Worm (Caenorhabditis elegans) whole organism, L4 larva: Measurements from ENCODE around the gene set-13.

ENCODE experiments used
- D1046.2 ChIP-seq: fragments of 200-800 bp; sonication (Bioruptor generic); IDR thresholded peaks from 2 replicates; pipeline ENCODE4 v1.3.6; 2022; ENCODE audit warnings: missing genetic modification characterization, missing compliant biosample characterization
- F10B5.3 ChIP-seq: sonication (generic microtip); optimal IDR thresholded peaks from 2 replicates; lab custom pipeline; 2016; ENCODE audit warnings: mild to moderate bottlenecking, missing genetic modification characterization, missing compliant biosample characterization
- F26F4.8 ChIP-seq: fragments of 200-800 bp; sonication (Bioruptor generic); conservative IDR thresholded peaks from 2 replicates; pipeline ENCODE4 v1.3.6; 2022; ENCODE audit warnings: missing genetic modification characterization, missing compliant biosample characterization
- F37D6.2 ChIP-seq: sonication (generic microtip); optimal IDR thresholded peaks from 2 replicates; lab custom pipeline; 2016; ENCODE audit warnings: mild to moderate bottlenecking, missing genetic modification characterization, missing compliant biosample characterization
- F44E2.7 ChIP-seq: fragments of 200-800 bp; sonication (Bioruptor generic); IDR thresholded peaks from 2 replicates; pipeline ENCODE4 v2.1.2; 2022; ENCODE audit warnings: missing genetic modification characterization, missing compliant biosample characterization
- R02D3.7 ChIP-seq: fragments of 150-350 bp; sonication (generic microtip); optimal IDR thresholded peaks from 3 replicates; lab custom pipeline; 2014; ENCODE audit warnings: missing biosample characterization, missing genetic modification characterization
- Y105C5A.15 ChIP-seq: fragments of 200-800 bp; sonication (Bioruptor generic); IDR thresholded peaks from 2 replicates; pipeline ENCODE4 v1.3.6; 2022; ENCODE audit warnings: missing genetic modification characterization, missing compliant biosample characterization
- Y48G9A.11 ChIP-seq: fragments of 200-800 bp; sonication (Bioruptor generic); IDR thresholded peaks from 2 replicates; pipeline ENCODE4 v1.3.6; 2022; ENCODE audit warnings: missing genetic modification reagents, missing genetic modification characterization, missing compliant biosample characterization
- ZK337.2 ChIP-seq: fragments of 200-800 bp; sonication (Bioruptor generic); IDR thresholded peaks from 2 replicates; pipeline ENCODE4 v1.3.6; 2022; ENCODE audit warnings: missing genetic modification reagents, missing genetic modification characterization, missing compliant biosample characterization
- aha-1 ChIP-seq: fragments of 150-350 bp; peaks from one replicate; lab custom pipeline; 2014; ENCODE audit warnings: missing biosample characterization, missing genetic modification characterization
- arid-1 ChIP-seq: fragments of 200-800 bp; sonication (Bioruptor generic); conservative IDR thresholded peaks from 2 replicates; pipeline ENCODE4 v1.3.6; 2022; ENCODE audit warnings: missing genetic modification reagents, missing genetic modification characterization, missing compliant biosample characterization
- ceh-62 ChIP-seq: sonication (generic microtip); optimal IDR thresholded peaks from 2 replicates; lab custom pipeline; 2017; ENCODE audit warnings: missing biosample characterization, missing genetic modification characterization
- ceh-82 ChIP-seq: sonication (generic microtip); optimal IDR thresholded peaks from 2 replicates; lab custom pipeline; 2017; ENCODE audit warnings: missing biosample characterization, missing genetic modification characterization
- daf-16 ChIP-seq, 3 experiments: sonication (generic microtip); optimal IDR thresholded peaks; 2 replicates each; lab custom pipeline; 2016 to 2017; ENCODE audit warnings: missing genetic modification characterization in 3 of 3, missing genetic modification reagents in 3 of 3, mild to moderate bottlenecking in 2 of 3, missing compliant biosample characterization in 2 of 3, missing biosample characterization in 1 of 3, moderate library complexity in 1 of 3
- dmd-6 ChIP-seq: fragments of 200-800 bp; sonication (Bioruptor generic); IDR thresholded peaks from 2 replicates; pipeline ENCODE4 v1.3.6; 2022; ENCODE audit warnings: missing genetic modification reagents, missing genetic modification characterization, missing compliant biosample characterization
- dmd-8 ChIP-seq: fragments of 200-800 bp; sonication (Bioruptor generic); IDR thresholded peaks from 2 replicates; pipeline ENCODE4 v1.3.6; 2022; ENCODE audit warnings: missing genetic modification characterization, missing compliant biosample characterization
- egl-43 ChIP-seq: fragments of 200-800 bp; sonication (Bioruptor generic); IDR thresholded peaks from 2 replicates; pipeline ENCODE4 v1.3.6; 2022; ENCODE audit warnings: missing genetic modification reagents, missing genetic modification characterization, missing compliant biosample characterization
- gei-8 ChIP-seq: fragments of 200-800 bp; sonication (Bioruptor generic); optimal IDR thresholded peaks from 2 replicates; lab custom pipeline; 2018; ENCODE audit warnings: mild to moderate bottlenecking, missing genetic modification characterization, missing compliant biosample characterization
- hif-1 ChIP-seq, 2 experiments: sonication (generic microtip); optimal IDR thresholded peaks; 2 replicates each; lab custom pipeline; 2016 to 2017; ENCODE audit warnings: missing compliant biosample characterization in 2 of 2, missing genetic modification characterization in 2 of 2, missing genetic modification reagents in 2 of 2, missing genotype in 2 of 2, mild to moderate bottlenecking in 1 of 2
- hlh-11 ChIP-seq: fragments of 200-800 bp; sonication (Bioruptor generic); optimal IDR thresholded peaks from 2 replicates; lab custom pipeline; 2018; ENCODE audit warnings: mild to moderate bottlenecking, missing genetic modification characterization, missing compliant biosample characterization
- hmg-1.1 ChIP-seq: fragments of 200-800 bp; sonication (Bioruptor generic); IDR thresholded peaks from 2 replicates; pipeline ENCODE4 v1.3.6; 2022; ENCODE audit warnings: missing genetic modification reagents, missing genetic modification characterization, missing compliant biosample characterization
- lim-7 ChIP-seq: fragments of 200-800 bp; sonication (Bioruptor generic); IDR thresholded peaks from 2 replicates; pipeline ENCODE4 v1.3.6; 2022; ENCODE audit warnings: missing genetic modification characterization, missing compliant biosample characterization
- lin-1 ChIP-seq: fragments of 200-800 bp; sonication (Bioruptor generic); IDR thresholded peaks from 2 replicates; pipeline ENCODE4 v1.3.6; 2022; ENCODE audit warnings: missing genetic modification reagents, missing genetic modification characterization, missing compliant biosample characterization
- lin-29 ChIP-seq: fragments of 200-800 bp; sonication (Bioruptor generic); IDR thresholded peaks from 2 replicates; pipeline ENCODE4 v1.3.6; 2022; ENCODE audit warnings: missing genetic modification reagents, missing genetic modification characterization, missing compliant biosample characterization
- madf-5 ChIP-seq, 2 experiments: fragments of 200-800 bp; sonication (Bioruptor generic); IDR thresholded peaks; 2 replicates each; pipeline ENCODE4 v1.3.6; 2022; ENCODE audit warnings: missing compliant biosample characterization in 2 of 2, missing genetic modification characterization in 2 of 2
- mdt-29 ChIP-seq: fragments of 200-800 bp; sonication (Bioruptor generic); IDR thresholded peaks from 2 replicates; pipeline ENCODE4 v1.3.6; 2022; ENCODE audit warnings: missing genetic modification reagents, missing genetic modification characterization, missing compliant biosample characterization
- nhr-102 ChIP-seq: sonication (generic microtip); optimal IDR thresholded peaks from 2 replicates; lab custom pipeline; 2016; ENCODE audit warnings: mild to moderate bottlenecking, missing genetic modification characterization, moderate library complexity, missing compliant biosample characterization
- nhr-11 ChIP-seq: fragments of 150-350 bp; optimal IDR thresholded peaks from 2 replicates; lab custom pipeline; 2014; ENCODE audit warnings: missing biosample characterization, missing genetic modification characterization
- nhr-237 ChIP-seq: sonication (generic microtip); optimal IDR thresholded peaks from 2 replicates; lab custom pipeline; 2017; ENCODE audit warnings: missing biosample characterization, missing genetic modification characterization
- nhr-42 ChIP-seq: fragments of 200-800 bp; sonication (Bioruptor generic); IDR thresholded peaks from 2 replicates; pipeline ENCODE4 v1.3.6; 2022; ENCODE audit warnings: missing genetic modification characterization, missing compliant biosample characterization
- pha-4 ChIP-seq, 2 experiments: fragments of 150-350 bp in 1 of 2; fragments of 200-800 bp in 1 of 2; sonication (Bioruptor generic) in 1 of 2; IDR thresholded peaks in 1 of 2; optimal IDR thresholded peaks in 1 of 2; 2 replicates each; pipeline versions ENCODE4 v1.3.6 to Lab custom; 2014 to 2022; ENCODE audit warnings: missing genetic modification characterization in 2 of 2, missing genetic modification reagents in 2 of 2, missing biosample characterization in 1 of 2, missing compliant biosample characterization in 1 of 2
- php-3 ChIP-seq: fragments of 200-800 bp; sonication (Bioruptor generic); IDR thresholded peaks from 2 replicates; pipeline ENCODE4 v1.3.6; 2022; ENCODE audit warnings: missing genetic modification reagents, missing genetic modification characterization, missing compliant biosample characterization
- rbr-2 ChIP-seq: sonication (generic microtip); optimal IDR thresholded peaks from 2 replicates; lab custom pipeline; 2016; ENCODE audit warnings: missing genotype, missing genetic modification characterization, missing compliant biosample characterization
- set-16 ChIP-seq: fragments of 200-800 bp; sonication (Bioruptor generic); IDR thresholded peaks from 2 replicates; pipeline ENCODE4 v1.3.6; 2022; ENCODE audit warnings: missing genetic modification reagents, missing genetic modification characterization, missing compliant biosample characterization
- snpc-1.2 ChIP-seq: fragments of 200-800 bp; sonication (Bioruptor generic); IDR thresholded peaks from 2 replicates; pipeline ENCODE4 v1.3.6; 2022; ENCODE audit warnings: missing genetic modification reagents, missing genetic modification characterization, missing compliant biosample characterization
- spr-3 ChIP-seq: fragments of 200-800 bp; sonication (Bioruptor generic); optimal IDR thresholded peaks from 2 replicates; lab custom pipeline; 2018; ENCODE audit warnings: mild to moderate bottlenecking, missing genetic modification characterization, missing compliant biosample characterization
- tag-97 ChIP-seq: fragments of 200-800 bp; sonication (Bioruptor generic); IDR thresholded peaks from 2 replicates; pipeline ENCODE4 v1.3.6; 2022; ENCODE audit warnings: missing genetic modification characterization, missing compliant biosample characterization
- tra-1 ChIP-seq: fragments of 200-800 bp; sonication (Bioruptor generic); IDR thresholded peaks from 2 replicates; pipeline ENCODE4 v1.3.6; 2022; ENCODE audit warnings: missing genetic modification reagents, missing genetic modification characterization, missing compliant biosample characterization
- unc-130 ChIP-seq: sonication (generic microtip); optimal IDR thresholded peaks from 2 replicates; lab custom pipeline; 2016; ENCODE audit warnings: missing genetic modification reagents, missing genetic modification characterization, missing compliant biosample characterization
- unc-39 ChIP-seq: sonication (generic microtip); optimal IDR thresholded peaks from 2 replicates; lab custom pipeline; 2017; ENCODE audit warnings: missing biosample characterization, missing genetic modification characterization
- zfp-2 ChIP-seq: sonication (generic microtip); optimal IDR thresholded peaks from 2 replicates; lab custom pipeline; 2016; ENCODE audit warnings: mild to moderate bottlenecking, missing genetic modification characterization, missing compliant biosample characterization
- zip-11 ChIP-seq: fragments of 200-800 bp; sonication (Bioruptor generic); IDR thresholded peaks from 2 replicates; pipeline ENCODE4 v1.3.6; 2022; ENCODE audit warnings: missing genetic modification characterization, missing compliant biosample characterization
- zip-2 ChIP-seq: fragments of 150-350 bp; optimal IDR thresholded peaks from 2 replicates; lab custom pipeline; 2014; ENCODE audit warnings: missing biosample characterization, missing genetic modification characterization

set-13 gene

ce11 chrII:2859873-2860821, 43.4 kb downstream of the set-13 start (continued):
- TF ChIP-seq F44E2.7 (no peak), nhr-102 (peak; percentile 36), Y105C5A.15 (GFP tag; lab: Robert Waterston, UW) (0 out of 2 replicates have a peak, but pooled peaks have one; percentile 65), tra-1 (GFP tag; lab: Robert Waterston, UW) (0 out of 2 replicates have a peak, but pooled peaks have one; percentile 40), nhr-11 (tag; lab: Kevin White, UChicago) (no peak), hif-1 (tag; optimal IDR thresholded peaks at IDR 0.05; lab: Kevin White, UChicago) (no peak), gei-8 (GFP tag; lab: Kevin White, UChicago) (peak; percentile 31), php-3 (GFP tag; lab: Robert Waterston, UW) (0 out of 2 replicates have a peak, but pooled peaks have one; percentile 30), lim-7 (GFP tag; lab: Robert Waterston, UW) (peak; percentile 83), zip-11 (GFP tag; lab: Robert Waterston, UW) (no peak), ceh-82 (tag; lab: Kevin White, UChicago) (no peak), lin-1 (GFP tag; lab: Robert Waterston, UW) (0 out of 2 replicates have a peak, but pooled peaks have one; percentile 37), F37D6.2 (tag; lab: Kevin White, UChicago) (no peak), madf-5 (GFP tag; IDR thresholded peaks at IDR 0.05; lab: Robert Waterston, UW) (0 out of 4 replicates have a peak, but pooled peaks have one; percentile 37 to 53), ceh-62 (tag; lab: Kevin White, UChicago) (no peak)

ce11 chrII:2861385-2862099, 44.8 kb downstream of the set-13 start:
- TF ChIP-seq set-16 (GFP tag; lab: Robert Waterston, UW) = peak; percentile 71
- TF ChIP-seq nhr-102 = peak; percentile 0
- TF ChIP-seq lin-29 (GFP tag; lab: Robert Waterston, UW) = no peak
- no peak for TF ChIP-seq tag-97 (GFP tag; lab: Robert Waterston, UW)
- 0 out of 2 replicates have a peak, but pooled peaks have one; percentile 10 for TF ChIP-seq mdt-29 (GFP tag; lab: Robert Waterston, UW)
- peak; percentile 38; the same call in 1 of the 2 replicates for TF ChIP-seq lin-1 (GFP tag; lab: Robert Waterston, UW)
- 0 out of 2 replicates have a peak, but pooled peaks have one; percentile 25 for TF ChIP-seq F26F4.8 (GFP tag; lab: Robert Waterston, UW)
- TF ChIP-seq aha-1 (tag; lab: Kevin White, UChicago) = peak; percentile 95
- TF ChIP-seq zip-2 = no peak
- peak; percentile 20 for TF ChIP-seq F10B5.3 (tag; lab: Kevin White, UChicago)
- no peak for TF ChIP-seq unc-130 (GFP tag; lab: Kevin White, UChicago)
- TF ChIP-seq nhr-42 (GFP tag; lab: Robert Waterston, UW) = 0 out of 2 replicates have a peak, but pooled peaks have one; percentile 50
- TF ChIP-seq rbr-2 (tag; lab: Kevin White, UChicago) = peak; percentile 3
- TF ChIP-seq zip-11 (GFP tag; lab: Robert Waterston, UW) = no peak
- no peak for TF ChIP-seq nhr-237 (tag; lab: Kevin White, UChicago)
- TF ChIP-seq hmg-1.1 (GFP tag; lab: Robert Waterston, UW) = 0 out of 2 replicates have a peak, but pooled peaks have one; percentile 11
- TF ChIP-seq D1046.2 (GFP tag; lab: Robert Waterston, UW) = 0 out of 2 replicates have a peak, but pooled peaks have one; percentile 20
- no peak for TF ChIP-seq unc-39
- peak; percentile 66 for TF ChIP-seq arid-1 (GFP tag; lab: Robert Waterston, UW)
- TF ChIP-seq Y105C5A.15 (GFP tag; lab: Robert Waterston, UW) = peak; percentile 30; the same call in 1 of the 2 replicates
- peak; percentile 14 for TF ChIP-seq hlh-11 (tag; lab: Kevin White, UChicago)
- TF ChIP-seq egl-43 (GFP tag; lab: Robert Waterston, UW) = peak; percentile 85
- peak; percentile 42; the same call in 1 of the 2 replicates for TF ChIP-seq ZK337.2 (GFP tag; lab: Robert Waterston, UW)
- 0 out of 2 replicates have a peak, but pooled peaks have one; percentile 22 for TF ChIP-seq dmd-6 (GFP tag; lab: Robert Waterston, UW)
- TF ChIP-seq pha-4 (GFP tag; IDR thresholded peaks at IDR 0.05; lab: Robert Waterston, UW) = peak; percentile 75; the same call in 1 of the 2 replicates
- TF ChIP-seq pha-4 (tag; optimal IDR thresholded peaks at IDR 0.05; lab: Kevin White, UChicago) = no peak
- TF ChIP-seq R02D3.7 (tag; lab: Kevin White, UChicago) = no peak
- TF ChIP-seq Y48G9A.11 = 0 out of 2 replicates have a peak, but pooled peaks have one; percentile 33
- TF ChIP-seq lim-7 (GFP tag; lab: Robert Waterston, UW) = peak; percentile 71
- peak in 1 of 2 experiments; percentile 23 for TF ChIP-seq daf-16 (GFP tag; optimal IDR thresholded peaks at IDR 0.05; lab: Kevin White, UChicago)
- no peak for TF ChIP-seq daf-16 (tag; optimal IDR thresholded peaks at IDR 0.05; lab: Kevin White, UChicago)
- no peak for TF ChIP-seq zfp-2 (tag; lab: Kevin White, UChicago)
- peak; percentile 76 for TF ChIP-seq dmd-8 (GFP tag; lab: Robert Waterston, UW)
- TF ChIP-seq snpc-1.2 (GFP tag; lab: Robert Waterston, UW) = peak; percentile 30; the same call in 1 of the 2 replicates
- TF ChIP-seq spr-3 = no peak
